Worm (Caenorhabditis elegans): Measurements from ENCODE around the gene C23H5.15.

ce11 chrIV:2102793-2103192 lies at the start of gene C23H5.15:
- TF ChIP-seq B0310.2 (tag; optimal IDR thresholded peaks at IDR 0.05) (no peak), scrt-1 (GFP tag; IDR thresholded peaks at IDR 0.05) (no peak), ets-7 (tag; optimal IDR thresholded peaks at IDR 0.05) (no peak), aly-1 (tag; optimal IDR thresholded peaks at IDR 0.05) (no peak), pes-1 (GFP tag; IDR thresholded peaks at IDR 0.05) (no peak), ama-1 (optimal IDR thresholded peaks at IDR 0.05) (no peak), hnd-1 (tag; optimal IDR thresholded peaks at IDR 0.05) (no peak), hmg-4 (GFP tag; optimal IDR thresholded peaks at IDR 0.05) (no peak)
